Fruit fly (Drosophila melanogaster) ovary, adult (tissue): Measurements from ENCODE around the gene CG42758.

Source experiments
- CG17801 ChIP-seq: fragments of 200-800 bp; optimal IDR thresholded peaks from 2 replicates; lab custom pipeline; 2019; ENCODE audit warnings: missing biosample characterization, mild to moderate bottlenecking, missing genetic modification characterization, moderate library complexity; ENCODE audit not compliant: partially characterized antibody

The CG42758 gene

dm6 chr3L:14560664-14561063 lies 6.6 kb upstream of the CG42758 start, which contains the start of gene Lk:
Gene Lk (minus strand): TSS chr3L:14560764.
- no peak for TF ChIP-seq CG17801

- TF ChIP-seq CG17801 = no peak
These were observed 4.6 kb upstream of the CG42758 start for dm6 chr3L:14562672-14563071.

dm6 chr3L:14563461-14563860 lies 3.8 kb upstream of the CG42758 start:
- TF ChIP-seq CG17801 = no peak

- TF ChIP-seq CG17801 = no peak
These were observed 2.8 kb upstream of the CG42758 start for dm6 chr3L:14564404-14564803.

dm6 chr3L:14565134-14565587 lies 2.1 kb upstream of the CG42758 start:
- TF ChIP-seq CG17801 = no peak

- TF ChIP-seq CG17801 = no peak
These were observed 2.6 kb downstream of the CG42758 start for dm6 chr3L:14569620-14570537.

dm6 chr3L:14574649-14575048 lies 7.4 kb downstream of the CG42758 start:
- TF ChIP-seq CG17801 = no peak

- no peak for TF ChIP-seq CG17801
These were observed 8.7 kb downstream of the CG42758 start for dm6 chr3L:14575974-14576373.

- TF ChIP-seq CG17801 = no peak
These were observed 11.7 kb downstream of the CG42758 start for dm6 chr3L:14578896-14579295.

- TF ChIP-seq CG17801 = no peak
These were observed 13.1 kb downstream of the CG42758 start for dm6 chr3L:14580294-14580693.

dm6 chr3L:14582736-14583135 lies 15.5 kb downstream of the CG42758 start:
- no peak for TF ChIP-seq CG17801

- TF ChIP-seq CG17801 = no peak
These were observed 16.6 kb downstream of the CG42758 start for dm6 chr3L:14583803-14584202.

- TF ChIP-seq CG17801 = no peak
These were observed 23.7 kb downstream of the CG42758 start for dm6 chr3L:14590964-14591363.

dm6 chr3L:14592166-14592565 lies 24.9 kb downstream of the CG42758 start:
- TF ChIP-seq CG17801 = no peak

- no peak for TF ChIP-seq CG17801
These were observed 32.3 kb downstream of the CG42758 start, which contains the start of gene HGTX for dm6 chr3L:14599503-14599902. Gene HGTX (minus strand): TSS chr3L:14599540.

dm6 chr3L:14600570-14600969 lies 33.3 kb downstream of the CG42758 start:
- TF ChIP-seq CG17801 = no peak

- TF ChIP-seq CG17801 = no peak
These were observed 35.9 kb downstream of the CG42758 start for dm6 chr3L:14603160-14603559.

- TF ChIP-seq CG17801 = no peak
These were observed 38.1 kb downstream of the CG42758 start for dm6 chr3L:14605291-14605690.
